Worm (Caenorhabditis elegans) whole organism, early embryonic: Measurements from ENCODE around the gene ben-1.

Experiments
- B0310.2 ChIP-seq: sonication (generic microtip); optimal IDR thresholded peaks from 2 replicates; lab custom pipeline; 2016; ENCODE audit warnings: mild to moderate bottlenecking, missing genetic modification characterization, missing compliant biosample characterization
- F13C5.2 ChIP-seq: sonication (generic microtip); optimal IDR thresholded peaks from 2 replicates; lab custom pipeline; 2017; ENCODE audit warnings: mild to moderate bottlenecking, missing genetic modification characterization, inconsistent platforms, missing compliant biosample characterization
- ama-1 ChIP-seq: fragments of 150-350 bp; optimal IDR thresholded peaks from 2 replicates; lab custom pipeline; 2014
- ceh-13 ChIP-seq: fragments of 200-800 bp; sonication (Bioruptor generic); optimal IDR thresholded peaks from 2 replicates; lab custom pipeline; 2018; ENCODE audit warnings: mild to moderate bottlenecking, missing genetic modification characterization, missing compliant biosample characterization
- ceh-36 ChIP-seq: sonication (generic microtip); optimal IDR thresholded peaks from 2 replicates; lab custom pipeline; 2016; ENCODE audit warnings: missing genetic modification characterization, inconsistent platforms, missing compliant biosample characterization
- hmbx-1 ChIP-seq: sonication (generic microtip); optimal IDR thresholded peaks from 2 replicates; lab custom pipeline; 2016; ENCODE audit warnings: mild to moderate bottlenecking, missing genetic modification characterization, missing compliant biosample characterization
- hmg-4 ChIP-seq: fragments of 200-800 bp; sonication (Bioruptor generic); optimal IDR thresholded peaks from 2 replicates; lab custom pipeline; 2018; ENCODE audit warnings: mild to moderate bottlenecking, missing genetic modification characterization, missing compliant biosample characterization
- hnd-1 ChIP-seq: sonication (generic microtip); optimal IDR thresholded peaks from 2 replicates; lab custom pipeline; 2016; ENCODE audit warnings: missing genetic modification characterization, missing compliant biosample characterization
- pes-1 ChIP-seq: fragments of 200-800 bp; sonication (Bioruptor generic); IDR thresholded peaks from 2 replicates; pipeline ENCODE4 v1.3.6; 2022; ENCODE audit warnings: missing genetic modification reagents, missing genetic modification characterization, missing compliant biosample characterization
- scrt-1 ChIP-seq: fragments of 200-800 bp; sonication (Bioruptor generic); IDR thresholded peaks from 2 replicates; pipeline ENCODE4 v1.3.6; 2022; ENCODE audit warnings: missing genetic modification characterization, missing compliant biosample characterization
- sea-1 ChIP-seq: fragments of 200-800 bp; sonication (Bioruptor generic); conservative IDR thresholded peaks from 2 replicates; pipeline ENCODE4 v1.3.6; 2022; ENCODE audit warnings: missing genetic modification characterization, missing compliant biosample characterization
- tbx-11 ChIP-seq: fragments of 200-800 bp; sonication (Bioruptor generic); IDR thresholded peaks from 2 replicates; pipeline ENCODE4 v1.3.6; 2022; ENCODE audit warnings: missing genetic modification characterization, missing compliant biosample characterization
- tbx-37 ChIP-seq: fragments of 200-800 bp; sonication (Bioruptor generic); conservative IDR thresholded peaks from 2 replicates; pipeline ENCODE4 v1.3.6; 2022; ENCODE audit warnings: missing genetic modification reagents, missing genetic modification characterization, missing compliant biosample characterization
- tra-4 ChIP-seq: sonication (generic microtip); optimal IDR thresholded peaks from 2 replicates; lab custom pipeline; 2017; ENCODE audit warnings: missing genetic modification characterization, missing compliant biosample characterization

ce11 chrIII:3548017-3548416 lies 6.6 kb upstream of the ben-1 start, which contains the start of gene C54C6.11:
- no peak for TF ChIP-seq hmg-4 (GFP tag; lab: Kevin White, UChicago)
- no peak for TF ChIP-seq tra-4 (tag; lab: Kevin White, UChicago)
- TF ChIP-seq sea-1, result no peak
- TF ChIP-seq ama-1, result no peak
- no peak for TF ChIP-seq tbx-11
- no peak for TF ChIP-seq hmbx-1 (tag; lab: Kevin White, UChicago)
- no peak for TF ChIP-seq hnd-1 (tag; lab: Kevin White, UChicago)
- TF ChIP-seq ceh-36 (tag; lab: Kevin White, UChicago), result no peak
- TF ChIP-seq B0310.2 (tag; lab: Kevin White, UChicago), result no peak
- no peak for TF ChIP-seq F13C5.2 (tag; lab: Kevin White, UChicago)
- TF ChIP-seq pes-1, result no peak
- no peak for TF ChIP-seq ceh-13
- no peak for TF ChIP-seq tbx-37 (GFP tag; lab: Robert Waterston, UW)
- no peak for TF ChIP-seq scrt-1 (GFP tag; lab: Robert Waterston, UW)
